Fruit fly (Drosophila melanogaster) whole organism, embryonic: Measurements from ENCODE around the gene Adgf-D.

ENCODE experiments used
- CG10267 ChIP-seq: fragments of 200-800 bp; sonication (Bioruptor generic); optimal IDR thresholded peaks from 2 replicates; lab custom pipeline; 2018; ENCODE audit warnings: missing biosample characterization, mild to moderate bottlenecking, missing genetic modification characterization, moderate library complexity
- CG10366 ChIP-seq: fragments of 200-800 bp; sonication (Bioruptor generic); IDR thresholded peaks from 2 replicates; pipeline ENCODE4 v1.3.6; 2022; ENCODE audit warnings: missing biosample characterization, missing genetic modification characterization
- CG10462 ChIP-seq: fragments of 200-800 bp; sonication (Bioruptor generic); optimal IDR thresholded peaks from 2 replicates; lab custom pipeline; 2016; ENCODE audit warnings: missing biosample characterization, missing genetic modification characterization
- CG10959 ChIP-seq: fragments of 200-800 bp; sonication (Bioruptor generic); IDR thresholded peaks from 2 replicates; pipeline ENCODE4 v1.3.6; 2022; ENCODE audit warnings: missing biosample characterization, missing genetic modification characterization
- CG11093 ChIP-seq: fragments of 200-800 bp; sonication (Bioruptor generic); IDR thresholded peaks from 3 replicates; pipeline ENCODE4 v1.3.6; 2022; ENCODE audit warnings: missing biosample characterization, missing genetic modification characterization
- CG1233 ChIP-seq: fragments of 200-800 bp; sonication (Bioruptor generic); optimal IDR thresholded peaks from 4 replicates; lab custom pipeline; 2018; ENCODE audit warnings: missing biosample characterization, mild to moderate bottlenecking, missing genetic modification characterization
- CG18011 ChIP-seq: fragments of 200-800 bp; sonication (Bioruptor generic); optimal IDR thresholded peaks from 2 replicates; lab custom pipeline; 2017; ENCODE audit warnings: missing biosample characterization, missing genetic modification characterization, mild to moderate bottlenecking, moderate library complexity, missing genotype
- CG2116 ChIP-seq: fragments of 200-800 bp; sonication (Bioruptor generic); optimal IDR thresholded peaks from 3 replicates; lab custom pipeline; 2018; ENCODE audit warnings: missing biosample characterization, mild to moderate bottlenecking, missing genetic modification characterization
- CG7786 ChIP-seq: fragments of 200-800 bp; sonication (Bioruptor generic); optimal IDR thresholded peaks from 2 replicates; lab custom pipeline; 2016; ENCODE audit warnings: missing biosample characterization, missing genetic modification characterization
- CG8388 ChIP-seq: fragments of 200-800 bp; sonication (Bioruptor generic); optimal IDR thresholded peaks from 2 replicates; lab custom pipeline; 2019; ENCODE audit warnings: missing biosample characterization, mild to moderate bottlenecking, missing genetic modification characterization, moderate library complexity
- Dll ChIP-seq: fragments of 200-800 bp; sonication (Bioruptor generic); IDR thresholded peaks from 4 replicates; pipeline ENCODE4 v1.3.6; 2022; ENCODE audit warnings: missing biosample characterization, missing genetic modification characterization; ENCODE audit not compliant: partially characterized antibody
- Doc3 ChIP-seq: fragments of 200-800 bp; sonication (Bioruptor generic); IDR thresholded peaks from 3 replicates; pipeline ENCODE4 v1.3.6; 2022; ENCODE audit warnings: missing biosample characterization, missing genetic modification characterization; ENCODE audit not compliant: partially characterized antibody
- Dp ChIP-seq: fragments of 200-800 bp; sonication (Bioruptor generic); optimal IDR thresholded peaks from 2 replicates; lab custom pipeline; 2018; ENCODE audit warnings: missing biosample characterization, mild to moderate bottlenecking, missing genetic modification characterization, moderate library complexity
- E2f2 ChIP-seq: fragments of 200-800 bp; sonication (Bioruptor generic); IDR thresholded peaks from 2 replicates; pipeline ENCODE4 v1.3.6; 2022; ENCODE audit warnings: missing biosample characterization, missing genetic modification characterization
- MBD-R2 ChIP-seq: fragments of 200-800 bp; sonication (Bioruptor generic); IDR thresholded peaks from 2 replicates; pipeline ENCODE4 v1.3.6; 2022; ENCODE audit warnings: missing biosample characterization, missing genetic modification characterization
- MESR4 ChIP-seq: fragments of 200-800 bp; sonication (Bioruptor generic); optimal IDR thresholded peaks from 2 replicates; lab custom pipeline; 2018; ENCODE audit warnings: missing biosample characterization, mild to moderate bottlenecking, missing genetic modification characterization, moderate library complexity
- Med ChIP-seq: fragments of 200-800 bp; sonication (Bioruptor generic); peaks from one replicate; lab custom pipeline; 2016; ENCODE audit warnings: missing biosample characterization, missing genetic modification characterization, mild to moderate bottlenecking, inconsistent platforms, moderate library complexity
- Myb ChIP-seq: fragments of 200-800 bp; sonication (Bioruptor generic); optimal IDR thresholded peaks from 2 replicates; lab custom pipeline; 2016; ENCODE audit warnings: missing biosample characterization, missing genetic modification characterization
- aop ChIP-seq: fragments of 200-800 bp; sonication (Bioruptor generic); IDR thresholded peaks from 2 replicates; pipeline ENCODE4 v1.3.6; 2022; ENCODE audit warnings: missing biosample characterization, missing genetic modification characterization
- btn ChIP-seq: fragments of 200-800 bp; sonication (Bioruptor generic); optimal IDR thresholded peaks from 2 replicates; lab custom pipeline; 2016; ENCODE audit warnings: missing biosample characterization, missing genetic modification characterization
- cato ChIP-seq: fragments of 200-800 bp; sonication (Bioruptor generic); optimal IDR thresholded peaks from 2 replicates; lab custom pipeline; 2016; ENCODE audit warnings: missing biosample characterization, missing genetic modification characterization, borderline replicate concordance
- crp ChIP-seq, 2 experiments: fragments of 200-800 bp; sonication (Bioruptor generic); optimal IDR thresholded peaks; 2 replicates in 1 of 2; 3 replicates in 1 of 2; lab custom pipeline; 2017; ENCODE audit warnings: missing biosample characterization in 2 of 2, missing genetic modification characterization in 2 of 2, mild to moderate bottlenecking in 1 of 2, moderate library complexity in 1 of 2
- en ChIP-seq: fragments of 200-800 bp; sonication (Bioruptor generic); optimal IDR thresholded peaks from 2 replicates; lab custom pipeline; 2016; ENCODE audit warnings: missing biosample characterization, missing genetic modification characterization
- ewg ChIP-seq: fragments of 200-800 bp; sonication (Bioruptor generic); optimal IDR thresholded peaks from 3 replicates; lab custom pipeline; 2017; ENCODE audit warnings: mild to moderate bottlenecking, missing biosample characterization, missing genetic modification reagents, missing genetic modification characterization
- fd3F ChIP-seq: fragments of 200-800 bp; sonication (Bioruptor generic); optimal IDR thresholded peaks from 2 replicates; lab custom pipeline; 2018; ENCODE audit warnings: missing biosample characterization, mild to moderate bottlenecking, missing genetic modification characterization, moderate library complexity
- gfzf ChIP-seq: fragments of 200-800 bp; sonication (Bioruptor generic); optimal IDR thresholded peaks from 2 replicates; lab custom pipeline; 2016; ENCODE audit warnings: missing biosample characterization, mild to moderate bottlenecking, missing genetic modification characterization, moderate library complexity
- hbn ChIP-seq: fragments of 200-800 bp; sonication (Bioruptor generic); IDR thresholded peaks from 2 replicates; pipeline ENCODE4 v1.3.6; 2022; ENCODE audit warnings: missing biosample characterization, missing genetic modification characterization; ENCODE audit not compliant: partially characterized antibody
- luna ChIP-seq: fragments of 200-800 bp; sonication (Bioruptor generic); optimal IDR thresholded peaks from 2 replicates; lab custom pipeline; 2016; ENCODE audit warnings: missing biosample characterization, missing genetic modification characterization
- nerfin-2 ChIP-seq: fragments of 200-800 bp; sonication (Bioruptor generic); IDR thresholded peaks from 2 replicates; pipeline ENCODE4 v1.3.6; 2022; ENCODE audit warnings: missing biosample characterization, missing genetic modification characterization; ENCODE audit not compliant: partially characterized antibody
- pros ChIP-seq: fragments of 200-800 bp; sonication (Bioruptor generic); optimal IDR thresholded peaks from 3 replicates; lab custom pipeline; 2019; ENCODE audit warnings: missing biosample characterization, mild to moderate bottlenecking, missing genetic modification characterization, moderate library complexity
- pzg ChIP-seq: fragments of 200-800 bp; sonication (Bioruptor generic); optimal IDR thresholded peaks from 3 replicates; lab custom pipeline; 2018; ENCODE audit warnings: missing biosample characterization, mild to moderate bottlenecking, missing genetic modification characterization, moderate library complexity
- repo ChIP-seq: fragments of 200-800 bp; sonication (Bioruptor generic); optimal IDR thresholded peaks from 2 replicates; lab custom pipeline; 2016; ENCODE audit warnings: missing biosample characterization, missing genetic modification characterization
- sens ChIP-seq: fragments of 200-800 bp; sonication (Bioruptor generic); peaks from one replicate; lab custom pipeline; 2016; ENCODE audit warnings: missing biosample characterization, missing genetic modification characterization
- stwl ChIP-seq: fragments of 200-800 bp; sonication (Bioruptor generic); optimal IDR thresholded peaks from 3 replicates; lab custom pipeline; 2018; ENCODE audit warnings: missing biosample characterization, mild to moderate bottlenecking, missing genetic modification characterization, moderate library complexity
- tgo ChIP-seq: fragments of 200-800 bp; sonication (Bioruptor generic); IDR thresholded peaks from 3 replicates; pipeline ENCODE4 v1.3.6; 2022; ENCODE audit warnings: missing biosample characterization, missing genetic modification characterization
- unc-4 ChIP-seq: fragments of 200-800 bp; sonication (Bioruptor generic); IDR thresholded peaks from 2 replicates; pipeline ENCODE4 v1.3.6; 2022; ENCODE audit warnings: missing biosample characterization, missing genetic modification characterization; ENCODE audit not compliant: partially characterized antibody

Gene Adgf-D

dm6 chr3R:13700738-13701137 is 4.5 kb downstream of the Adgf-D start, which contains the start of gene f-cup:
TSS of gene f-cup (minus strand) at chr3R:13700838.
- no peak for TF ChIP-seq CG11093 (GFP tag; lab: Robert Waterston, UW)
- TF ChIP-seq sens (GFP tag; lab: Kevin White, UChicago) = peak; percentile 33

dm6 chr3R:13700192-13700591 is 5.0 kb downstream of the Adgf-D start, which contains the start of gene ninaB:
TSS of gene ninaB (plus strand) at chr3R:13700565.
- TF ChIP-seq Med (GFP tag; lab: Kevin White, UChicago) (peak; percentile 68), luna (no peak)

dm6 chr3R:13699350-13699749 is 5.9 kb downstream of the Adgf-D start:
- TF ChIP-seq CG10267 (tag; lab: Kevin White, UChicago) (peak; percentile 93), btn (GFP tag; lab: Kevin White, UChicago) (no peak), crp (GFP tag; optimal IDR thresholded peaks at IDR 0.05; lab: Kevin White, UChicago) (peak; percentile 41 to 92), pros (no peak), Myb (GFP tag; lab: Kevin White, UChicago) (peak; percentile 91), fd3F (no peak), cato (GFP tag; lab: Kevin White, UChicago) (no peak), gfzf (GFP tag; lab: Kevin White, UChicago) (peak; percentile 30), E2f2 (GFP tag; lab: Robert Waterston, UW) (peak; percentile 48), Med (GFP tag; lab: Kevin White, UChicago) (peak; percentile 72), aop (GFP tag; lab: Robert Waterston, UW) (no peak), ewg (GFP tag; lab: Kevin White, UChicago) (no peak), pzg (GFP tag; lab: Kevin White, UChicago) (peak; percentile 34), CG10959 (GFP tag; lab: Robert Waterston, UW) (no peak), repo (GFP tag; lab: Kevin White, UChicago) (no peak), CG10462 (peak; percentile 83), CG7786 (GFP tag; lab: Kevin White, UChicago) (no peak), CG2116 (GFP tag; lab: Kevin White, UChicago) (peak; percentile 80), Doc3 (no peak), MESR4 (GFP tag; lab: Kevin White, UChicago) (peak; percentile 47), sens (GFP tag; lab: Kevin White, UChicago) (peak; percentile 3), tgo (GFP tag; lab: Robert Waterston, UW) (no peak), Dp (peak; percentile 31), CG8388 (GFP tag; lab: Kevin White, UChicago) (peak; percentile 96), Dll (0 out of 4 replicates have a peak, but pooled peaks have one; percentile 46), nerfin-2 (GFP tag; lab: Robert Waterston, UW) (0 out of 2 replicates have a peak, but pooled peaks have one; percentile 17), CG1233 (GFP tag; lab: Kevin White, UChicago) (no peak), en (GFP tag; lab: Kevin White, UChicago) (no peak), CG18011 (no peak), stwl (tag; lab: Kevin White, UChicago) (peak; percentile 37), CG10366 (GFP tag; lab: Robert Waterston, UW) (no peak), unc-4 (GFP tag; lab: Robert Waterston, UW) (no peak), hbn (GFP tag; lab: Robert Waterston, UW) (0 out of 2 replicates have a peak, but pooled peaks have one; percentile 28), MBD-R2 (GFP tag; lab: Robert Waterston, UW) (peak; percentile 86)
